Worm (Caenorhabditis elegans) whole organism, L1 larva: ENCODE measurements around the gene sdpn-1.
A peak's percentile ranks its signal among the peaks of the same experiment; 100 is the strongest.

Experiments used
- C04F5.9 ChIP-seq: sonication (generic microtip); optimal IDR thresholded peaks from 2 replicates; lab custom pipeline; 2016; ENCODE audit warnings: missing genetic modification characterization, missing compliant biosample characterization
- C34B4.2 ChIP-seq: sonication (generic microtip); optimal IDR thresholded peaks from 2 replicates; lab custom pipeline; 2017; ENCODE audit warnings: mild to moderate bottlenecking, missing genetic modification characterization, missing compliant biosample characterization
- Y116A8C.19 ChIP-seq: sonication (generic microtip); optimal IDR thresholded peaks from 2 replicates; lab custom pipeline; 2016; ENCODE audit warnings: missing compliant biosample characterization, missing genetic modification characterization, borderline replicate concordance
- aha-1 ChIP-seq: fragments of 150-350 bp; optimal IDR thresholded peaks from 2 replicates; lab custom pipeline; 2014; ENCODE audit warnings: missing biosample characterization, missing genetic modification characterization
- aly-2 ChIP-seq: fragments of 150-350 bp; optimal IDR thresholded peaks from 2 replicates; lab custom pipeline; 2014; ENCODE audit warnings: missing biosample characterization, missing genetic modification characterization
- ama-1 ChIP-seq: fragments of 150-350 bp; optimal IDR thresholded peaks from 2 replicates; lab custom pipeline; 2014
- ceh-63 ChIP-seq: fragments of 200-800 bp; sonication (Bioruptor generic); optimal IDR thresholded peaks from 2 replicates; lab custom pipeline; 2018; ENCODE audit warnings: mild to moderate bottlenecking, missing genetic modification characterization, missing compliant biosample characterization
- ceh-8 ChIP-seq: fragments of 200-800 bp; sonication (Bioruptor generic); optimal IDR thresholded peaks from 2 replicates; lab custom pipeline; 2018; ENCODE audit warnings: mild to moderate bottlenecking, missing genetic modification characterization, moderate library complexity, missing compliant biosample characterization
- ceh-88 ChIP-seq: fragments of 200-800 bp; sonication (Bioruptor generic); IDR thresholded peaks from 2 replicates; pipeline ENCODE4 v1.3.6; 2022; ENCODE audit warnings: missing genetic modification characterization, missing compliant biosample characterization
- ceh-90 ChIP-seq: sonication (generic microtip); optimal IDR thresholded peaks from 2 replicates; lab custom pipeline; 2016; ENCODE audit warnings: missing genetic modification characterization, missing compliant biosample characterization
- efl-1 ChIP-seq, 4 experiments: fragments of 150-350 bp; optimal IDR thresholded peaks in 3 of 4; peaks in 1 of 4; 1 replicate in 1 of 4; 2 replicates in 3 of 4; lab custom pipeline; 2014; ENCODE audit warnings: missing biosample characterization in 2 of 4, missing genetic modification characterization in 2 of 4, missing genetic modification reagents in 2 of 4
- efl-3 ChIP-seq: fragments of 200-800 bp; sonication (Bioruptor generic); optimal IDR thresholded peaks from 2 replicates; lab custom pipeline; 2018; ENCODE audit warnings: mild to moderate bottlenecking, missing genetic modification characterization, missing compliant biosample characterization
- fkh-8 ChIP-seq: sonication (generic microtip); optimal IDR thresholded peaks from 2 replicates; lab custom pipeline; 2016; ENCODE audit warnings: mild to moderate bottlenecking, missing genetic modification characterization, missing compliant biosample characterization
- fos-1 ChIP-seq: fragments of 150-350 bp; optimal IDR thresholded peaks from 2 replicates; lab custom pipeline; 2014; ENCODE audit warnings: missing biosample characterization, missing genetic modification characterization
- hlh-17 ChIP-seq: fragments of 200-800 bp; sonication (Bioruptor generic); optimal IDR thresholded peaks from 2 replicates; lab custom pipeline; 2018; ENCODE audit warnings: missing genetic modification characterization, mild to moderate bottlenecking, missing compliant biosample characterization, moderate library complexity, borderline replicate concordance
- irx-1 ChIP-seq: sonication (generic microtip); optimal IDR thresholded peaks from 2 replicates; lab custom pipeline; 2016; ENCODE audit warnings: missing genetic modification characterization, missing compliant biosample characterization
- jun-1 ChIP-seq: fragments of 150-350 bp; optimal IDR thresholded peaks from 2 replicates; lab custom pipeline; 2014; ENCODE audit warnings: missing biosample characterization, missing genetic modification reagents, missing genetic modification characterization
- lin-13 ChIP-seq: fragments of 150-350 bp; optimal IDR thresholded peaks from 2 replicates; lab custom pipeline; 2014; ENCODE audit warnings: missing biosample characterization, missing genetic modification reagents, missing genetic modification characterization
- lin-14 ChIP-seq: fragments of 200-800 bp; sonication (Bioruptor generic); optimal IDR thresholded peaks from 2 replicates; lab custom pipeline; 2018; ENCODE audit warnings: mild to moderate bottlenecking, missing genetic modification characterization, moderate library complexity, missing compliant biosample characterization
- lin-35 ChIP-seq, 2 experiments: fragments of 150-350 bp; optimal IDR thresholded peaks; 2 replicates each; lab custom pipeline; 2014; ENCODE audit warnings: missing biosample characterization in 2 of 2, missing genetic modification characterization in 2 of 2, missing genetic modification reagents in 2 of 2
- lin-39 ChIP-seq: fragments of 150-350 bp; optimal IDR thresholded peaks from 2 replicates; lab custom pipeline; 2014; ENCODE audit warnings: missing biosample characterization, missing genetic modification reagents, missing genetic modification characterization
- lsy-2 ChIP-seq, 2 experiments: fragments of 150-350 bp; optimal IDR thresholded peaks; 2 replicates each; lab custom pipeline; 2014; ENCODE audit warnings: missing biosample characterization in 2 of 2, missing genetic modification characterization in 2 of 2
- mdl-1 ChIP-seq, 2 experiments: fragments of 150-350 bp; optimal IDR thresholded peaks; 2 replicates each; lab custom pipeline; 2014 to 2017; ENCODE audit warnings: missing biosample characterization in 2 of 2, missing genetic modification characterization in 2 of 2, inconsistent platforms in 1 of 2
- nhr-19 ChIP-seq: fragments of 200-800 bp; sonication (Bioruptor generic); conservative IDR thresholded peaks from 2 replicates; pipeline ENCODE4 v1.3.6; 2022; ENCODE audit warnings: missing genetic modification characterization, missing compliant biosample characterization
- nhr-20 ChIP-seq: sonication (generic microtip); optimal IDR thresholded peaks from 2 replicates; lab custom pipeline; 2016; ENCODE audit warnings: mild to moderate bottlenecking, missing genetic modification characterization, missing compliant biosample characterization
- nhr-237 ChIP-seq: fragments of 150-350 bp; optimal IDR thresholded peaks from 2 replicates; lab custom pipeline; 2014; ENCODE audit warnings: missing biosample characterization, missing genetic modification characterization
- nhr-28 ChIP-seq: fragments of 150-350 bp; optimal IDR thresholded peaks from 2 replicates; lab custom pipeline; 2014; ENCODE audit warnings: missing biosample characterization, missing genetic modification characterization
- nhr-47 ChIP-seq: sonication (generic microtip); optimal IDR thresholded peaks from 2 replicates; lab custom pipeline; 2016; ENCODE audit warnings: mild to moderate bottlenecking, missing genetic modification characterization, moderate library complexity, missing compliant biosample characterization
- nhr-71 ChIP-seq: sonication (generic microtip); optimal IDR thresholded peaks from 2 replicates; lab custom pipeline; 2016; ENCODE audit warnings: mild to moderate bottlenecking, missing genetic modification characterization, moderate library complexity, missing compliant biosample characterization
- nhr-76 ChIP-seq: sonication (generic microtip); optimal IDR thresholded peaks from 2 replicates; lab custom pipeline; 2017; ENCODE audit warnings: missing biosample characterization, missing genetic modification characterization
- nhr-85 ChIP-seq: sonication (generic microtip); peaks from one replicate; lab custom pipeline; 2016; ENCODE audit warnings: missing genetic modification characterization, inconsistent platforms, missing compliant biosample characterization
- pax-3 ChIP-seq: fragments of 200-800 bp; sonication (Bioruptor generic); optimal IDR thresholded peaks from 2 replicates; lab custom pipeline; 2018; ENCODE audit warnings: mild to moderate bottlenecking, missing genetic modification characterization, moderate library complexity, missing compliant biosample characterization
- rnt-1 ChIP-seq: sonication (generic microtip); optimal IDR thresholded peaks from 2 replicates; lab custom pipeline; 2016; ENCODE audit warnings: mild to moderate bottlenecking, missing genetic modification characterization, moderate library complexity, missing compliant biosample characterization
- sox-4 ChIP-seq: sonication (generic microtip); optimal IDR thresholded peaks from 2 replicates; lab custom pipeline; 2016; ENCODE audit warnings: missing genetic modification characterization, missing compliant biosample characterization
- tbx-2 ChIP-seq: sonication (generic microtip); optimal IDR thresholded peaks from 2 replicates; lab custom pipeline; 2016; ENCODE audit warnings: missing genetic modification characterization, missing compliant biosample characterization
- unc-130 ChIP-seq: fragments of 150-350 bp; optimal IDR thresholded peaks from 2 replicates; lab custom pipeline; 2017; ENCODE audit warnings: missing biosample characterization, missing genetic modification characterization, inconsistent platforms
- unc-62 ChIP-seq: fragments of 150-350 bp; optimal IDR thresholded peaks from 2 replicates; lab custom pipeline; 2014; ENCODE audit warnings: missing biosample characterization, missing genetic modification reagents, missing genetic modification characterization
- ztf-11 ChIP-seq, 2 experiments: sonication (generic microtip); optimal IDR thresholded peaks; 2 replicates each; lab custom pipeline; 2016 to 2017; ENCODE audit warnings: missing genetic modification characterization in 2 of 2, missing biosample characterization in 1 of 2, missing compliant biosample characterization in 1 of 2
- ztf-4 ChIP-seq: fragments of 150-350 bp; optimal IDR thresholded peaks from 2 replicates; lab custom pipeline; 2014; ENCODE audit warnings: missing biosample characterization, missing genetic modification characterization

Gene sdpn-1

DNA sequence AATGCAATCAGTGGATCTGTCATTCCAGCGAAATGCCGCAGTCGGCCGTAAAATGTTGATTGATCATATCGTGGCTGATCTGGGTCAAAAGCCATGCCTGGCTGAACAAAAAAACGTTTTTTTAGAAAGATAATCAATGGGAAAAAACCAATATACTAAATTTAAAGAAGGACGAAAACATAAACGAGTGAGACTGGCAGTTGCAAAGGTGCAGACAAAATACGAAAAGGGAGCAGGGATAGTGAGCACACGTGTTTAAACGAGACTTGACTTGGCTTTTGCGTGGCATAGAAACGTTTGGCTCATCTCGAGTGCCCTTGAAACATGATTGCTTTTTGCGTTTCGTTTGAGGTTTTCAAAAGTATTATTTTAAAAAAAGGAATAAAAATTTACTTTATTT is 39.8 kb downstream of the sdpn-1 start, which contains the start of gene sfxn-2:
Gene sfxn-2, minus strand, starts transcription at position 101 of the 400 bp plus-strand sequence.
- TF ChIP-seq efl-1 (optimal IDR thresholded peaks at IDR 0.05; lab: Kevin White, UChicago) = no peak
- peak in 1 of 2 experiments; percentile 32 for TF ChIP-seq efl-1 (GFP tag; optimal IDR thresholded peaks at IDR 0.05 in 1 of 2; lab: Kevin White, UChicago)
- TF ChIP-seq fkh-8 (tag; lab: Kevin White, UChicago) = no peak
- TF ChIP-seq, all 84 proteins: peak for 1

- TF ChIP-seq fkh-8 (tag; lab: Kevin White, UChicago) = peak; percentile 23
- TF ChIP-seq lin-13 (GFP tag; lab: Kevin White, UChicago) = no peak
- no peak for TF ChIP-seq ceh-8 (GFP tag; lab: Kevin White, UChicago)
- TF ChIP-seq tbx-2 = no peak
- TF ChIP-seq aha-1 (tag; lab: Kevin White, UChicago) = no peak
- TF ChIP-seq ama-1 (lab: Kevin White, UChicago) = peak; percentile 21
- TF ChIP-seq efl-3 = no peak
- no peak for TF ChIP-seq C04F5.9 (tag; lab: Kevin White, UChicago)
- TF ChIP-seq nhr-85 (tag; lab: Kevin White, UChicago) = no peak
- no peak for TF ChIP-seq C34B4.2
- TF ChIP-seq unc-62 (GFP tag; lab: Kevin White, UChicago) = no peak
- no peak for TF ChIP-seq efl-1 (optimal IDR thresholded peaks at IDR 0.05; lab: Kevin White, UChicago)
- TF ChIP-seq efl-1 (GFP tag; optimal IDR thresholded peaks at IDR 0.05 in 1 of 2; lab: Kevin White, UChicago) = peak in 1 of 2 experiments; percentile 86
- TF ChIP-seq nhr-28 (tag; lab: Kevin White, UChicago) = no peak
- TF ChIP-seq lin-14 = peak; percentile 53
- TF ChIP-seq ztf-11 (tag; optimal IDR thresholded peaks at IDR 0.05; lab: Kevin White, UChicago) = peak in 1 of 2 experiments; percentile 13
- no peak for TF ChIP-seq ceh-90 (tag; lab: Kevin White, UChicago)
- TF ChIP-seq hlh-17 (GFP tag; lab: Kevin White, UChicago) = no peak
- no peak for TF ChIP-seq ceh-88
Measured at ce11 chrX:7956449-7956848, 41.6 kb downstream of the sdpn-1 start.

ce11 chrX:7954328-7954727 is 43.7 kb downstream of the sdpn-1 start, which contains the start of gene dct-1:
Gene dct-1 (plus strand): TSS chrX:7954354.
- TF ChIP-seq nhr-71 (tag; lab: Kevin White, UChicago) (peak; percentile 63), nhr-76 (tag; lab: Kevin White, UChicago) (no peak), aly-2 (tag; lab: Kevin White, UChicago) (no peak), sox-4 (tag; lab: Kevin White, UChicago) (no peak), fos-1 (tag; lab: Kevin White, UChicago) (no peak), Y116A8C.19 (tag; lab: Kevin White, UChicago) (no peak), lin-35 (GFP tag; optimal IDR thresholded peaks at IDR 0.05; lab: Kevin White, UChicago) (no peak), ama-1 (lab: Kevin White, UChicago) (no peak), unc-130 (tag; lab: Kevin White, UChicago) (peak; percentile 16), ceh-63 (GFP tag; lab: Kevin White, UChicago) (no peak), lin-39 (tag; lab: Kevin White, UChicago) (peak; percentile 14), ztf-4 (tag; lab: Kevin White, UChicago) (peak; percentile 13), mdl-1 (tag; optimal IDR thresholded peaks at IDR 0.05; lab: Kevin White, UChicago) (peak in 1 of 2 experiments; percentile 21), nhr-19 (GFP tag; lab: Robert Waterston, UW) (peak; percentile 45), C04F5.9 (tag; lab: Kevin White, UChicago) (no peak), ceh-88 (no peak), nhr-237 (no peak), lsy-2 (tag; optimal IDR thresholded peaks at IDR 0.05; lab: Kevin White, UChicago) (peak in 1 of 2 experiments; percentile 16), irx-1 (tag; lab: Kevin White, UChicago) (peak; percentile 8), rnt-1 (tag; lab: Kevin White, UChicago) (peak; percentile 94), jun-1 (tag; lab: Kevin White, UChicago) (no peak), nhr-47 (tag; lab: Kevin White, UChicago) (peak; percentile 0), nhr-20 (tag; lab: Kevin White, UChicago) (peak; percentile 18), efl-1 (optimal IDR thresholded peaks at IDR 0.05; lab: Kevin White, UChicago) (no peak), efl-1 (GFP tag; optimal IDR thresholded peaks at IDR 0.05 in 1 of 2; lab: Kevin White, UChicago) (peak in 1 of 2 experiments; percentile 55), ztf-11 (tag; optimal IDR thresholded peaks at IDR 0.05; lab: Kevin White, UChicago) (no peak), pax-3 (tag; lab: Kevin White, UChicago) (peak; percentile 9), lin-14 (peak; percentile 62)
- TF ChIP-seq, all 84 proteins: peak for 14
